Fruit fly (Drosophila melanogaster): ENCODE measurements around the gene vn.

DNA sequence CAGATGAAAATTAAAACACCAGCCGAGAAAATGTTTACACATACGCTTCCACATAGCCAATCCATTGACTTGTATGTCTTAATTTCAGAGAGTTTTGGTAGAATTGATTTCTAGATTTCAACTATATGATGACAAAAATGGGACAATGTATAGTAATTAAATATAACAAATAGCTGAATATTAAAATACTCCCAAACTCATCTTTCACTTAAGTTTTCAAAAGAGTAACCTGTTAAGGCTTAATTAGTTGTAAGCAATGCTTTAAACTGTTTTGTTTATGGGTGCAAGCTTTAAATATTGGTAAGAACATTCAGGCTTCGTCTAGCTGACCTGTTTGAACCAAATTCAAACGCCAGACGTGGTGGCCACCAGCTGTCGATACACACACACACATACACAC is 16.8 kb downstream of the vn start:
- TF ChIP-seq Spps (tag; optimal IDR thresholded peaks at IDR 0.05) (no peak), tna (GFP tag; IDR thresholded peaks at IDR 0.05; ENCODE audit: partially characterized antibody) (no peak), CG17328 (GFP tag; IDR thresholded peaks at IDR 0.05) (no peak), CG12219 (GFP tag; optimal IDR thresholded peaks at IDR 0.05) (no peak), Max (GFP tag; optimal IDR thresholded peaks at IDR 0.05) (no peak), knrl (GFP tag; IDR thresholded peaks at IDR 0.05; ENCODE audit: partially characterized antibody) (no peak), Dfd (GFP tag; optimal IDR thresholded peaks at IDR 0.05) (no peak), CG3726 (GFP tag; IDR thresholded peaks at IDR 0.05) (no peak), CG6689 (GFP tag; IDR thresholded peaks at IDR 0.05) (no peak), CG3838 (GFP tag; optimal IDR thresholded peaks at IDR 0.05) (no peak), ham (GFP tag; IDR thresholded peaks at IDR 0.05) (no peak)

All from whole organism, embryonic.